Fruit fly (Drosophila melanogaster) whole organism, pupa: ENCODE data around the gene Tbca.

Experiments used
- CG12605 ChIP-seq: fragments of 200-800 bp; sonication (Bioruptor generic); IDR thresholded peaks from 2 replicates; pipeline ENCODE4 v1.3.6; 2022; ENCODE audit warnings: missing biosample characterization, missing genetic modification characterization
- CG17806 ChIP-seq: fragments of 200-800 bp; sonication (Bioruptor generic); optimal IDR thresholded peaks from 2 replicates; lab custom pipeline; 2018; ENCODE audit warnings: missing biosample characterization, mild to moderate bottlenecking, missing genetic modification characterization, moderate library complexity
- CG34367 ChIP-seq: fragments of 200-800 bp; sonication (Bioruptor generic); optimal IDR thresholded peaks from 2 replicates; lab custom pipeline; 2018; ENCODE audit warnings: missing biosample characterization, mild to moderate bottlenecking, missing genetic modification characterization
- EcR ChIP-seq: fragments of 200-800 bp; sonication (Bioruptor generic); optimal IDR thresholded peaks from 3 replicates; lab custom pipeline; 2019; ENCODE audit warnings: missing biosample characterization, missing genetic modification characterization, mild to moderate bottlenecking, moderate library complexity, missing genetic modification reagents
- rn ChIP-seq: fragments of 200-800 bp; sonication (Bioruptor generic); IDR thresholded peaks from 2 replicates; pipeline ENCODE4 v1.3.6; 2022; ENCODE audit warnings: missing biosample characterization, missing genetic modification characterization

- TF ChIP-seq CG17806 (tag; lab: Kevin White, UChicago) (no peak), rn (GFP tag; lab: Robert Waterston, UW) (no peak), EcR (GFP tag; lab: Kevin White, UChicago) (no peak), CG12605 (GFP tag; lab: Robert Waterston, UW) (no peak), CG34367 (tag; lab: Kevin White, UChicago) (no peak)
These were observed 46.6 kb upstream of the Tbca start for dm6 chr3R:31696664-31697063.
